Worm (Caenorhabditis elegans) whole organism, early embryonic: ENCODE results near the gene W08F4.1.

Experiments used
- F13C5.2 ChIP-seq: sonication (generic microtip); optimal IDR thresholded peaks from 2 replicates; lab custom pipeline; 2017; ENCODE audit warnings: mild to moderate bottlenecking, missing genetic modification characterization, inconsistent platforms, missing compliant biosample characterization
- aly-1 ChIP-seq: sonication (generic microtip); optimal IDR thresholded peaks from 2 replicates; lab custom pipeline; 2016; ENCODE audit warnings: missing genetic modification characterization, missing compliant biosample characterization
- ama-1 ChIP-seq: fragments of 150-350 bp; optimal IDR thresholded peaks from 2 replicates; lab custom pipeline; 2014
- ceh-13 ChIP-seq: fragments of 200-800 bp; sonication (Bioruptor generic); optimal IDR thresholded peaks from 2 replicates; lab custom pipeline; 2018; ENCODE audit warnings: mild to moderate bottlenecking, missing genetic modification characterization, missing compliant biosample characterization
- ets-7 ChIP-seq: sonication (generic microtip); optimal IDR thresholded peaks from 2 replicates; lab custom pipeline; 2016; ENCODE audit warnings: missing genotype, missing genetic modification characterization, missing compliant biosample characterization
- flt-1 ChIP-seq: fragments of 200-800 bp; sonication (Bioruptor generic); IDR thresholded peaks from 2 replicates; pipeline ENCODE4 v1.3.6; 2022; ENCODE audit warnings: missing genetic modification characterization, missing compliant biosample characterization
- hmbx-1 ChIP-seq: sonication (generic microtip); optimal IDR thresholded peaks from 2 replicates; lab custom pipeline; 2016; ENCODE audit warnings: mild to moderate bottlenecking, missing genetic modification characterization, missing compliant biosample characterization
- sea-1 ChIP-seq: fragments of 200-800 bp; sonication (Bioruptor generic); conservative IDR thresholded peaks from 2 replicates; pipeline ENCODE4 v1.3.6; 2022; ENCODE audit warnings: missing genetic modification characterization, missing compliant biosample characterization

DNA sequence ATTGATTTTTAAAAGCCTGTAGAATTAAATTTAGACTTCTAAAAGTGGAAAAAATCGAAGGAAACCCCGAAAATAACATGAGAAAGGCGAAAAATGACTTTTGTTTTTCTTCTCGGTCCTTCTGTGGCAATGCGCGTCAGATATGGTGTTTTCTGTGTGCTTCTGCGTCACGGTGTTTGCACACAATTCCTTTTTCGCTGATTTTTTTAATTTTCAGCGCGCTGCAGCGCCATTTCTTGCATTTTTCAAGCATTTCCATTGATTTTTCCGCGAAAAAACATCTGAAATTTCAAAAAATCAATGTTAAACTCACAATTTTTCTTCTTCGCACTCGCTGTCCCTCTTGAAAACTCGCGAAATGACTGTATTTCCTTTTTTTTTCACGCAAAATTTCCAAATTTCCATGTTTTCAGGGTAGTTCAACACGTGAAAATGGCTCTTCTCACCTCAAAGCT is 13.1 kb upstream of the W08F4.1 start, which contains the start of the genes cdc-37 and W08F4.3:
- no peak for TF ChIP-seq flt-1 (GFP tag; lab: Robert Waterston, UW)
- no peak for TF ChIP-seq ets-7 (tag; lab: Kevin White, UChicago)
- no peak for TF ChIP-seq F13C5.2 (tag; lab: Kevin White, UChicago)
- TF ChIP-seq hmbx-1 (tag; lab: Kevin White, UChicago) = no peak
- no peak for TF ChIP-seq aly-1 (tag; lab: Kevin White, UChicago)
- no peak for TF ChIP-seq ceh-13 (GFP tag; lab: Kevin White, UChicago)
- TF ChIP-seq ama-1 (lab: Kevin White, UChicago) = no peak
- no peak for TF ChIP-seq sea-1
